Worm (Caenorhabditis elegans) whole organism, early embryonic: ENCODE measurements around the gene ZK353.9.

Experiments used
- B0310.2 ChIP-seq: sonication (generic microtip); optimal IDR thresholded peaks from 2 replicates; lab custom pipeline; 2016; ENCODE audit warnings: mild to moderate bottlenecking, missing genetic modification characterization, missing compliant biosample characterization
- ama-1 ChIP-seq: fragments of 150-350 bp; optimal IDR thresholded peaks from 2 replicates; lab custom pipeline; 2014
- flt-1 ChIP-seq: fragments of 200-800 bp; sonication (Bioruptor generic); IDR thresholded peaks from 2 replicates; pipeline ENCODE4 v1.3.6; 2022; ENCODE audit warnings: missing genetic modification characterization, missing compliant biosample characterization
- scrt-1 ChIP-seq: fragments of 200-800 bp; sonication (Bioruptor generic); IDR thresholded peaks from 2 replicates; pipeline ENCODE4 v1.3.6; 2022; ENCODE audit warnings: missing genetic modification characterization, missing compliant biosample characterization

- TF ChIP-seq ama-1 (lab: Kevin White, UChicago) (no peak), scrt-1 (no peak), flt-1 (GFP tag; lab: Robert Waterston, UW) (no peak), B0310.2 (tag; lab: Kevin White, UChicago) (no peak)
Observed at ce11 chrIII:8389539-8389938, 19.8 kb upstream of the ZK353.9 start, which contains the start of gene ZK353.4.
